Worm (Caenorhabditis elegans) whole organism, late embryonic: Measurements from ENCODE around the gene F19B10.3.

Experiments used
- nhr-232 ChIP-seq: sonication (generic microtip); optimal IDR thresholded peaks from 2 replicates; lab custom pipeline; 2016; ENCODE audit warnings: missing genetic modification characterization, missing compliant biosample characterization
- ttx-3 ChIP-seq: sonication (generic microtip); optimal IDR thresholded peaks from 2 replicates; lab custom pipeline; 2016; ENCODE audit warnings: missing genetic modification reagents, missing genetic modification characterization, missing compliant biosample characterization

DNA sequence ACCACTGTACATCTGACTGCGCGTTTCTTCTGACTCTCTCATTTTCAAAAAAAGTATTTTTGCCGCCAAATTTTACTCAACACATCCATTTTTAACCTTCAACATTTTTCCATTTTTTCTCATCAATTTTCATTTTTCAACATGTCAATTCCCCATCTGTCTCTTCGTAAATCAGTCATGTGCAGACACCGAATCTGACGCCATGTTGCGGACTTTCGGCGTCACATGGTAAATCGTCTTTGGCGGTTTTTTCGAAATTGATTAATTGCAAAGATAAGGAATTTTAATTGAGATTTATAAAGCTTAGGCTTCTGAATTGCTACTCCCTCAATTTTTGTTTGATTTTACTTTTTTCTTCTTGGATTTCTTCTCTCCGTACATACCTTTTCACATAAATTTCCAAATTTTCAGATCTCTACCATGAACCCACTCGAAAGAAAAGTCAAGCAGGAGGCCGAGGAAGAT, 18.2 kb downstream of the F19B10.3 start, which contains the start of gene F19B10.1:
- TF ChIP-seq nhr-232 (no peak), ttx-3 (tag; lab: Kevin White, UChicago) (no peak)
